Worm (Caenorhabditis elegans) whole organism, L4 larva: ENCODE data around the gene F52G3.1.

Experiments used
- D1046.2 ChIP-seq: fragments of 200-800 bp; sonication (Bioruptor generic); IDR thresholded peaks from 2 replicates; pipeline ENCODE4 v1.3.6; 2022; ENCODE audit warnings: missing genetic modification characterization, missing compliant biosample characterization
- F10B5.3 ChIP-seq: sonication (generic microtip); optimal IDR thresholded peaks from 2 replicates; lab custom pipeline; 2016; ENCODE audit warnings: mild to moderate bottlenecking, missing genetic modification characterization, missing compliant biosample characterization
- F26F4.8 ChIP-seq: fragments of 200-800 bp; sonication (Bioruptor generic); conservative IDR thresholded peaks from 2 replicates; pipeline ENCODE4 v1.3.6; 2022; ENCODE audit warnings: missing genetic modification characterization, missing compliant biosample characterization
- F37D6.2 ChIP-seq: sonication (generic microtip); optimal IDR thresholded peaks from 2 replicates; lab custom pipeline; 2016; ENCODE audit warnings: mild to moderate bottlenecking, missing genetic modification characterization, missing compliant biosample characterization
- F49E8.2 ChIP-seq: sonication (generic microtip); optimal IDR thresholded peaks from 2 replicates; lab custom pipeline; 2016; ENCODE audit warnings: missing compliant biosample characterization, mild to moderate bottlenecking, missing genetic modification characterization, borderline replicate concordance
- R02D3.7 ChIP-seq: fragments of 150-350 bp; sonication (generic microtip); optimal IDR thresholded peaks from 3 replicates; lab custom pipeline; 2014; ENCODE audit warnings: missing biosample characterization, missing genetic modification characterization
- ZK546.5 ChIP-seq, 2 experiments: sonication (generic microtip); optimal IDR thresholded peaks; 2 replicates each; lab custom pipeline; 2017; ENCODE audit warnings: missing biosample characterization in 2 of 2, missing genetic modification characterization in 2 of 2
- aha-1 ChIP-seq: fragments of 150-350 bp; peaks from one replicate; lab custom pipeline; 2014; ENCODE audit warnings: missing biosample characterization, missing genetic modification characterization
- aly-2 ChIP-seq: sonication (generic microtip); optimal IDR thresholded peaks from 2 replicates; lab custom pipeline; 2018; ENCODE audit warnings: missing biosample characterization, missing genetic modification characterization
- ama-1 ChIP-seq: fragments of 150-350 bp; optimal IDR thresholded peaks from 2 replicates; lab custom pipeline; 2014; ENCODE audit warnings: inconsistent platforms, mixed read lengths
- arid-1 ChIP-seq: fragments of 200-800 bp; sonication (Bioruptor generic); conservative IDR thresholded peaks from 2 replicates; pipeline ENCODE4 v1.3.6; 2022; ENCODE audit warnings: missing genetic modification reagents, missing genetic modification characterization, missing compliant biosample characterization
- attf-4 ChIP-seq: sonication (generic microtip); optimal IDR thresholded peaks from 3 replicates; lab custom pipeline; 2017; ENCODE audit warnings: missing biosample characterization, missing genetic modification characterization
- ceh-20 ChIP-seq: fragments of 200-800 bp; sonication (Bioruptor generic); IDR thresholded peaks from 2 replicates; pipeline ENCODE4 v1.3.6; 2022; ENCODE audit warnings: missing genetic modification reagents, missing genetic modification characterization, missing compliant biosample characterization
- ceh-32 ChIP-seq: sonication (generic microtip); optimal IDR thresholded peaks from 2 replicates; lab custom pipeline; 2016; ENCODE audit warnings: mild to moderate bottlenecking, missing genetic modification characterization, missing compliant biosample characterization; ENCODE audit not compliant: poor library complexity
- ceh-44 ChIP-seq: fragments of 200-800 bp; sonication (Bioruptor generic); IDR thresholded peaks from 2 replicates; pipeline ENCODE4 v1.3.6; 2022; ENCODE audit warnings: missing genetic modification reagents, missing genetic modification characterization, missing compliant biosample characterization
- ceh-62 ChIP-seq: sonication (generic microtip); optimal IDR thresholded peaks from 2 replicates; lab custom pipeline; 2017; ENCODE audit warnings: missing biosample characterization, missing genetic modification characterization
- ceh-82 ChIP-seq: sonication (generic microtip); optimal IDR thresholded peaks from 2 replicates; lab custom pipeline; 2017; ENCODE audit warnings: missing biosample characterization, missing genetic modification characterization
- ctbp-1 ChIP-seq: fragments of 200-800 bp; sonication (Bioruptor generic); IDR thresholded peaks from 2 replicates; pipeline ENCODE4 v1.3.6; 2022; ENCODE audit warnings: missing genetic modification reagents, missing genetic modification characterization, missing compliant biosample characterization
- daf-16 ChIP-seq, 3 experiments: sonication (generic microtip); optimal IDR thresholded peaks; 2 replicates each; lab custom pipeline; 2016 to 2017; ENCODE audit warnings: missing genetic modification characterization in 3 of 3, missing genetic modification reagents in 3 of 3, mild to moderate bottlenecking in 2 of 3, missing compliant biosample characterization in 2 of 3, missing biosample characterization in 1 of 3, moderate library complexity in 1 of 3
- dpl-1 ChIP-seq: fragments of 150-350 bp; optimal IDR thresholded peaks from 2 replicates; lab custom pipeline; 2014; ENCODE audit warnings: missing biosample characterization, missing genetic modification reagents, missing genetic modification characterization
- dve-1 ChIP-seq: sonication (generic microtip); optimal IDR thresholded peaks from 2 replicates; lab custom pipeline; 2017; ENCODE audit warnings: antibody characterized with exemption, mild to moderate bottlenecking, missing genetic modification characterization, missing compliant biosample characterization; ENCODE audit not compliant: insufficient read depth
- egl-27 ChIP-seq: sonication (generic microtip); optimal IDR thresholded peaks from 3 replicates; lab custom pipeline; 2017; ENCODE audit warnings: missing biosample characterization, missing genetic modification reagents, missing genetic modification characterization
- fkh-10 ChIP-seq: fragments of 150-350 bp; optimal IDR thresholded peaks from 2 replicates; lab custom pipeline; 2014; ENCODE audit warnings: missing biosample characterization, missing genetic modification reagents, missing genetic modification characterization
- lim-7 ChIP-seq: fragments of 200-800 bp; sonication (Bioruptor generic); IDR thresholded peaks from 2 replicates; pipeline ENCODE4 v1.3.6; 2022; ENCODE audit warnings: missing genetic modification characterization, missing compliant biosample characterization
- lin-1 ChIP-seq: fragments of 200-800 bp; sonication (Bioruptor generic); IDR thresholded peaks from 2 replicates; pipeline ENCODE4 v1.3.6; 2022; ENCODE audit warnings: missing genetic modification reagents, missing genetic modification characterization, missing compliant biosample characterization
- lin-13 ChIP-seq: fragments of 150-350 bp; optimal IDR thresholded peaks from 2 replicates; lab custom pipeline; 2014; ENCODE audit warnings: missing biosample characterization, missing genetic modification reagents, missing genetic modification characterization
- lin-38 ChIP-seq: fragments of 200-800 bp; sonication (Bioruptor generic); IDR thresholded peaks from 2 replicates; pipeline ENCODE4 v1.3.6; 2022; ENCODE audit warnings: missing genetic modification reagents, missing genetic modification characterization, missing compliant biosample characterization
- lin-39 ChIP-seq: fragments of 150-350 bp; optimal IDR thresholded peaks from 2 replicates; lab custom pipeline; 2014; ENCODE audit warnings: missing biosample characterization, missing genetic modification reagents, missing genetic modification characterization
- lsy-2 ChIP-seq, 2 experiments: fragments of 150-350 bp in 1 of 2; sonication (generic microtip) in 1 of 2; optimal IDR thresholded peaks; 2 replicates each; lab custom pipeline; 2014 to 2017; ENCODE audit warnings: missing biosample characterization in 2 of 2, missing genetic modification characterization in 2 of 2
- madf-5 ChIP-seq, 2 experiments: fragments of 200-800 bp; sonication (Bioruptor generic); IDR thresholded peaks; 2 replicates each; pipeline ENCODE4 v1.3.6; 2022; ENCODE audit warnings: missing compliant biosample characterization in 2 of 2, missing genetic modification characterization in 2 of 2
- madf-9 ChIP-seq: fragments of 200-800 bp; sonication (Bioruptor generic); conservative IDR thresholded peaks from 2 replicates; pipeline ENCODE4 v1.3.6; 2022; ENCODE audit warnings: missing genetic modification reagents, missing genetic modification characterization, missing compliant biosample characterization
- mdl-1 ChIP-seq, 2 experiments: fragments of 150-350 bp in 1 of 2; sonication (generic microtip) in 1 of 2; optimal IDR thresholded peaks; 2 replicates each; lab custom pipeline; 2014 to 2017; ENCODE audit warnings: missing biosample characterization in 2 of 2, missing genetic modification characterization in 2 of 2
- mdt-29 ChIP-seq: fragments of 200-800 bp; sonication (Bioruptor generic); IDR thresholded peaks from 2 replicates; pipeline ENCODE4 v1.3.6; 2022; ENCODE audit warnings: missing genetic modification reagents, missing genetic modification characterization, missing compliant biosample characterization
- nhr-237 ChIP-seq: sonication (generic microtip); optimal IDR thresholded peaks from 2 replicates; lab custom pipeline; 2017; ENCODE audit warnings: missing biosample characterization, missing genetic modification characterization
- nhr-28 ChIP-seq: fragments of 150-350 bp; optimal IDR thresholded peaks from 2 replicates; lab custom pipeline; 2014; ENCODE audit warnings: missing biosample characterization, missing genetic modification characterization
- nhr-48 ChIP-seq: sonication (generic microtip); optimal IDR thresholded peaks from 2 replicates; lab custom pipeline; 2016; ENCODE audit warnings: mild to moderate bottlenecking, missing genetic modification characterization, missing compliant biosample characterization
- nhr-6 ChIP-seq: fragments of 150-350 bp; optimal IDR thresholded peaks from 2 replicates; lab custom pipeline; 2014; ENCODE audit warnings: missing biosample characterization, missing genetic modification characterization
- nhr-77 ChIP-seq: fragments of 150-350 bp; optimal IDR thresholded peaks from 2 replicates; lab custom pipeline; 2014; ENCODE audit warnings: missing biosample characterization, missing genetic modification characterization
- pha-4 ChIP-seq, 2 experiments: fragments of 150-350 bp in 1 of 2; fragments of 200-800 bp in 1 of 2; sonication (Bioruptor generic) in 1 of 2; IDR thresholded peaks in 1 of 2; optimal IDR thresholded peaks in 1 of 2; 2 replicates each; pipeline versions ENCODE4 v1.3.6 to Lab custom; 2014 to 2022; ENCODE audit warnings: missing genetic modification characterization in 2 of 2, missing genetic modification reagents in 2 of 2, missing biosample characterization in 1 of 2, missing compliant biosample characterization in 1 of 2
- php-3 ChIP-seq: fragments of 200-800 bp; sonication (Bioruptor generic); IDR thresholded peaks from 2 replicates; pipeline ENCODE4 v1.3.6; 2022; ENCODE audit warnings: missing genetic modification reagents, missing genetic modification characterization, missing compliant biosample characterization
- pqm-1 ChIP-seq: sonication (generic microtip); optimal IDR thresholded peaks from 2 replicates; lab custom pipeline; 2017; ENCODE audit warnings: missing biosample characterization, missing genetic modification characterization
- rbr-2 ChIP-seq: sonication (generic microtip); optimal IDR thresholded peaks from 2 replicates; lab custom pipeline; 2016; ENCODE audit warnings: missing genotype, missing genetic modification characterization, missing compliant biosample characterization
- sdz-12 ChIP-seq: fragments of 200-800 bp; sonication (Bioruptor generic); optimal IDR thresholded peaks from 2 replicates; lab custom pipeline; 2018; ENCODE audit warnings: mild to moderate bottlenecking, missing genetic modification characterization, missing compliant biosample characterization
- skn-1 ChIP-seq: fragments of 150-350 bp; optimal IDR thresholded peaks from 2 replicates; lab custom pipeline; 2014; ENCODE audit warnings: missing biosample characterization, missing genetic modification characterization
- snpc-1.2 ChIP-seq: fragments of 200-800 bp; sonication (Bioruptor generic); IDR thresholded peaks from 2 replicates; pipeline ENCODE4 v1.3.6; 2022; ENCODE audit warnings: missing genetic modification reagents, missing genetic modification characterization, missing compliant biosample characterization
- tra-1 ChIP-seq: fragments of 200-800 bp; sonication (Bioruptor generic); IDR thresholded peaks from 2 replicates; pipeline ENCODE4 v1.3.6; 2022; ENCODE audit warnings: missing genetic modification reagents, missing genetic modification characterization, missing compliant biosample characterization
- vab-7 ChIP-seq: fragments of 200-800 bp; sonication (Bioruptor generic); IDR thresholded peaks from 2 replicates; pipeline ENCODE4 v1.3.6; 2022; ENCODE audit warnings: missing genetic modification reagents, missing genetic modification characterization, missing compliant biosample characterization
- zfp-2 ChIP-seq: sonication (generic microtip); optimal IDR thresholded peaks from 2 replicates; lab custom pipeline; 2016; ENCODE audit warnings: mild to moderate bottlenecking, missing genetic modification characterization, missing compliant biosample characterization
- zfp-3 ChIP-seq: fragments of 200-800 bp; sonication (Bioruptor generic); conservative IDR thresholded peaks from 2 replicates; pipeline ENCODE4 v1.3.6; 2022; ENCODE audit warnings: missing genetic modification reagents, missing genetic modification characterization, missing compliant biosample characterization
- zip-2 ChIP-seq: fragments of 150-350 bp; optimal IDR thresholded peaks from 2 replicates; lab custom pipeline; 2014; ENCODE audit warnings: missing biosample characterization, missing genetic modification characterization
- ztf-11 ChIP-seq: fragments of 150-350 bp; optimal IDR thresholded peaks from 2 replicates; lab custom pipeline; 2014; ENCODE audit warnings: missing biosample characterization, missing genetic modification characterization

F52G3.1 gene

DNA sequence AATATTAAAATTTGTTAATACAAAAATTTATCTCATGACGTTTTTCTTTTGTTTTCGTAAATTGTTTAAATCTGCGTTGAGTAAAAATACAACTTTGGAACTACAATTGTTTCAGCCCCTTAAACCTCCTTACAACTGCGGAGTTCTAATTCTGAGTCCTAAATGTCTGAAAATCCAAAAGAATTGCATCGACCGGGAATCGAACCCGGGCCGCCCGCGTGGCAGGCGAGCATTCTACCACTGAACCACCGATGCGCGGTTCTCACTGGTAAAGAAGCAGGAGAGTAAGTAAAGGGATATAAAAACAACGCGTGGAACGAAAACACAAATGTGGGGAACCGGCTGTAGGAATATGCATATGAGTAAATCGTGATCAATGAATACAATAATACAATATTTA is 35.6 kb upstream of the F52G3.1 start (continued):
- TF ChIP-seq F26F4.8 (GFP tag; lab: Robert Waterston, UW) (no peak), nhr-237 (tag; lab: Kevin White, UChicago) (no peak), egl-27 (no peak), lim-7 (GFP tag; lab: Robert Waterston, UW) (peak; percentile 83), ztf-11 (tag; lab: Kevin White, UChicago) (no peak), aha-1 (tag; lab: Kevin White, UChicago) (peak; percentile 97), lsy-2 (tag; optimal IDR thresholded peaks at IDR 0.05; lab: Kevin White, UChicago) (no peak), lin-39 (tag; lab: Kevin White, UChicago) (no peak), vab-7 (GFP tag; lab: Robert Waterston, UW) (peak; percentile 79), F37D6.2 (tag; lab: Kevin White, UChicago) (peak; percentile 20), madf-5 (GFP tag; IDR thresholded peaks at IDR 0.05; lab: Robert Waterston, UW) (peak in 1 of 2 experiments; percentile 55; a peak in 1 of 4 replicates), fkh-10 (GFP tag; lab: Kevin White, UChicago) (no peak), dve-1 (tag; lab: Kevin White, UChicago) (no peak), dpl-1 (GFP tag; lab: Kevin White, UChicago) (no peak), ZK546.5 (tag; optimal IDR thresholded peaks at IDR 0.05; lab: Kevin White, UChicago) (no peak), php-3 (no peak), sdz-12 (no peak), lin-13 (GFP tag; lab: Kevin White, UChicago) (peak; percentile 36), ceh-82 (tag; lab: Kevin White, UChicago) (no peak), F10B5.3 (tag; lab: Kevin White, UChicago) (no peak), R02D3.7 (tag; lab: Kevin White, UChicago) (no peak), nhr-77 (no peak), attf-4 (no peak), nhr-28 (tag; lab: Kevin White, UChicago) (no peak), pha-4 (GFP tag; IDR thresholded peaks at IDR 0.05; lab: Robert Waterston, UW) (peak; percentile 53; the same call in 1 of the 2 replicates), pha-4 (tag; optimal IDR thresholded peaks at IDR 0.05; lab: Kevin White, UChicago) (no peak), ceh-62 (no peak), nhr-6 (peak; percentile 1), mdt-29 (GFP tag; lab: Robert Waterston, UW) (no peak), aly-2 (tag; lab: Kevin White, UChicago) (no peak), D1046.2 (GFP tag; lab: Robert Waterston, UW) (no peak), lin-1 (GFP tag; lab: Robert Waterston, UW) (peak; percentile 43; the same call in 1 of the 2 replicates), mdl-1 (tag; optimal IDR thresholded peaks at IDR 0.05; lab: Kevin White, UChicago) (peak in 1 of 2 experiments; percentile 67), rbr-2 (tag; lab: Kevin White, UChicago) (peak; percentile 69), zfp-2 (tag; lab: Kevin White, UChicago) (no peak), skn-1 (no peak), ctbp-1 (GFP tag; lab: Robert Waterston, UW) (peak; percentile 68; the same call in 1 of the 2 replicates), arid-1 (GFP tag; lab: Robert Waterston, UW) (no peak; the same call in 1 of the 2 replicates), lin-38 (no peak), ceh-44 (GFP tag; lab: Robert Waterston, UW) (0 out of 2 replicates have a peak, but pooled peaks have one; percentile 68), ama-1 (lab: Kevin White, UChicago) (no peak), daf-16 (GFP tag; optimal IDR thresholded peaks at IDR 0.05; lab: Kevin White, UChicago) (peak in 1 of 2 experiments; percentile 33), daf-16 (tag; optimal IDR thresholded peaks at IDR 0.05; lab: Kevin White, UChicago) (peak; percentile 54), ceh-32 (tag; lab: Kevin White, UChicago) (no peak), zip-2 (tag; lab: Kevin White, UChicago) (no peak), F49E8.2 (tag; lab: Kevin White, UChicago) (no peak), tra-1 (GFP tag; lab: Robert Waterston, UW) (no peak), pqm-1 (tag; lab: Kevin White, UChicago) (no peak), madf-9 (GFP tag; lab: Robert Waterston, UW) (no peak; the same call in 1 of the 2 replicates), nhr-48 (tag; lab: Kevin White, UChicago) (peak; percentile 9), ceh-20 (GFP tag; lab: Robert Waterston, UW) (peak; percentile 67; the same call in 1 of the 2 replicates), zfp-3 (GFP tag; lab: Robert Waterston, UW) (0 out of 2 replicates have a peak, but pooled peaks have one; percentile 14), snpc-1.2 (GFP tag; lab: Robert Waterston, UW) (peak; percentile 75)
